Worm (Caenorhabditis elegans): ENCODE measurements around the gene cct-1.

DNA sequence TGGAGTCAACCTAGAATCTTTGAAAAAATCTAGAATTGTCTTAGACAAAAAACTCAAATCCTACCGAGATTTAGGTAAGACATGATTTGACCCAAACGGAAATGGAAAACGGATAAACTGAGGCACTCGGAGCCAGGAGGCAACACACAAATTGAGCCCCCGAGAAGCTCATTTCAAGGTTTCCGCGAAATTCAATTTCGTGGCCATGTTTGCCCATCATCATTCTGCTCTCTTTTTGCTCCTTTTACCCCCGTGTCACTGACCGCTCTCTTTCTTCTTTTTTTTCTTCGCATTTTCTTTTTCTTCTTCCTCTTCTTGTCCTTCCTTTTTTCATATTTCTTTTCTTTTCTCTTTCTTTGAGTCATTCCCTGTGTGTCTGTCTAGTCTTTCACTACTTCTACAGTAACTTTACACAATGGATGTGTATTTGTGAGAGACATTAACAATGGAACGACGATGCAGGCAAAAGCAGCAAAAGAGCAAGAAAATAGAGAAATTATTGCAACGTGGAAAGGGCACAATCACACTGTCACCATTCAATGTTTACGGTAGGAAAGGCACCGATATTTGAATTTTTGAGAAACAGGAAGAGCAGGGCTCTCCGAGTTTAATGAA is 32.4 kb upstream of the cct-1 start:
- TF ChIP-seq zag-1 (tag; optimal IDR thresholded peaks at IDR 0.05) (no peak), dpl-1 (GFP tag; optimal IDR thresholded peaks at IDR 0.05) (no peak), sox-4 (tag; optimal IDR thresholded peaks at IDR 0.05) (no peak), lin-39 (tag; optimal IDR thresholded peaks at IDR 0.05) (no peak), unc-62 (GFP tag; optimal IDR thresholded peaks at IDR 0.05) (no peak), nhr-76 (tag; optimal IDR thresholded peaks at IDR 0.05) (no peak), ama-1 (optimal IDR thresholded peaks at IDR 0.05) (no peak), nhr-11 (tag; optimal IDR thresholded peaks at IDR 0.05) (no peak), fos-1 (tag; optimal IDR thresholded peaks at IDR 0.05) (no peak), aly-2 (tag; optimal IDR thresholded peaks at IDR 0.05) (no peak), ceh-82 (tag; optimal IDR thresholded peaks at IDR 0.05) (no peak)

All from whole organism, L1 larva.